Fruit fly (Drosophila melanogaster): ENCODE data around the gene Sos.

Sos gene

DNA sequence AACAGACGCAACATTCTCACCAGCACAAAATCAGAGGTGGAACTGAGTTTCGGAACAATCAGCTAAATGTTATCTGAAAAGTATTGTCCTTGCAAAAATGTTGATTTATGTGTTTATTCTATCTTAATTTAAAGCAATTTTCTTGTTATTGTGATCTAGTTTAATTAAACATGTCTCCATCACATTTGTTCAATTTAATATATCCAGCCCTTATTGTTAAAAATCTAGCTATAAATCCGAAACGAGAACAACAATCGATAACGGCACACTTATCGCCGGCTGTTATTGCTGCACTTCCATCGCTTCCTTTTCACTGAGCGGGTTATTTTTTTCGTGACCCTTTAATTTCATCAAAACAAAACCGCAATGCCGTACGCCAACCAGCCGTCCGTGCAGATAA is 19.4 kb downstream of the Sos start, which contains the start of the genes GatC, PolG2 and Polr2C (continued):
- peak in 1 of 3 experiments; percentile 39 for TF ChIP-seq lola (GFP tag; optimal IDR thresholded peaks at IDR 0.05)
- TF ChIP-seq inv (GFP tag; IDR thresholded peaks at IDR 0.05; ENCODE audit: partially characterized antibody) = peak; percentile 72
- peak; percentile 30; the same call in 1 of the 2 replicates for TF ChIP-seq seq (GFP tag; IDR thresholded peaks at IDR 0.05)
- no peak for TF ChIP-seq CG18262 (tag; optimal IDR thresholded peaks at IDR 0.05)
- peak; percentile 33 for TF ChIP-seq vfl (GFP tag; optimal IDR thresholded peaks at IDR 0.05)
- no peak for TF ChIP-seq Hmx (GFP tag; optimal IDR thresholded peaks at IDR 0.05)
- no peak for TF ChIP-seq onecut (GFP tag; IDR thresholded peaks at IDR 0.05)
- TF ChIP-seq sd (tag; optimal IDR thresholded peaks at IDR 0.05) = no peak
- TF ChIP-seq gt (GFP tag; IDR thresholded peaks at IDR 0.05) = no peak
- TF ChIP-seq NfI (GFP tag; optimal IDR thresholded peaks at IDR 0.05) = peak; percentile 60
- TF ChIP-seq Sin3A (optimal IDR thresholded peaks at IDR 0.05) = peak; percentile 77
- no peak for TF ChIP-seq CG3065 (GFP tag; optimal IDR thresholded peaks at IDR 0.05)
- no peak for TF ChIP-seq Mad (GFP tag; optimal IDR thresholded peaks at IDR 0.05)
- peak; percentile 13 for TF ChIP-seq gro (GFP tag; optimal IDR thresholded peaks at IDR 0.05)
- peak; percentile 79; the same call in 2 of the 3 replicates for TF ChIP-seq Opbp (GFP tag; IDR thresholded peaks at IDR 0.05; ENCODE audit: partially characterized antibody)
- peak; percentile 11 for TF ChIP-seq pnt (GFP tag; optimal IDR thresholded peaks at IDR 0.05)
- peak; percentile 70 for TF ChIP-seq nmo (GFP tag; optimal IDR thresholded peaks at IDR 0.05)
- TF ChIP-seq otp (GFP tag; IDR thresholded peaks at IDR 0.05) = no peak
- TF ChIP-seq CG4730 (GFP tag; IDR thresholded peaks at IDR 0.05) = no peak
- TF ChIP-seq Hr3 (GFP tag; optimal IDR thresholded peaks at IDR 0.05) = peak; percentile 52
- no peak for TF ChIP-seq sr (GFP tag; IDR thresholded peaks at IDR 0.05)
- TF ChIP-seq Fer2 (tag; optimal IDR thresholded peaks at IDR 0.05) = no peak
- no peak for TF ChIP-seq wek (GFP tag; optimal IDR thresholded peaks at IDR 0.05)
- no peak for TF ChIP-seq lov (optimal IDR thresholded peaks at IDR 0.05)
- TF ChIP-seq lov (GFP tag; IDR thresholded peaks at IDR 0.05) = no peak
- no peak for TF ChIP-seq Eip74EF (GFP tag; optimal IDR thresholded peaks at IDR 0.05)
- TF ChIP-seq CG7987 (GFP tag; optimal IDR thresholded peaks at IDR 0.05) = no peak
- TF ChIP-seq CG14050 (GFP tag; IDR thresholded peaks at IDR 0.05) = no peak
- TF ChIP-seq CG3726 (GFP tag; IDR thresholded peaks at IDR 0.05) = no peak
- peak; percentile 51 for TF ChIP-seq CG9609 (GFP tag; optimal IDR thresholded peaks at IDR 0.05)
- TF ChIP-seq abd-A (tag; optimal IDR thresholded peaks at IDR 0.05) = no peak
- TF ChIP-seq Mrtf (GFP tag; IDR thresholded peaks at IDR 0.05) = no peak
- peak; percentile 65 for TF ChIP-seq grau (tag; optimal IDR thresholded peaks at IDR 0.05)
- TF ChIP-seq NK7.1 (GFP tag; optimal IDR thresholded peaks at IDR 0.05) = no peak
- no peak for TF ChIP-seq org-1 (GFP tag; optimal IDR thresholded peaks at IDR 0.05)
- peak; percentile 2 for TF ChIP-seq tin (GFP tag; optimal IDR thresholded peaks at IDR 0.05)
- peak; percentile 50 for TF ChIP-seq CG8388 (GFP tag; optimal IDR thresholded peaks at IDR 0.05)
- TF ChIP-seq ftz-f1 (GFP tag; optimal IDR thresholded peaks at IDR 0.05) = no peak
- TF ChIP-seq cwo (GFP tag; optimal IDR thresholded peaks at IDR 0.05) = no peak
- peak; percentile 45 for TF ChIP-seq CG8924 (tag; optimal IDR thresholded peaks at IDR 0.05)
- TF ChIP-seq Atf6 (GFP tag; IDR thresholded peaks at IDR 0.05) = no peak
- no peak for TF ChIP-seq CG2678 (tag; optimal IDR thresholded peaks at IDR 0.05)
- TF ChIP-seq HHEX (GFP tag; optimal IDR thresholded peaks at IDR 0.05) = no peak
- no peak for TF ChIP-seq Jarid2 (GFP tag; optimal IDR thresholded peaks at IDR 0.05)
- no peak for TF ChIP-seq CG11723 (GFP tag; optimal IDR thresholded peaks at IDR 0.05)
- TF ChIP-seq CG10462 (GFP tag; optimal IDR thresholded peaks at IDR 0.05) = peak; percentile 16
- peak; percentile 94 for TF ChIP-seq CG34224 (GFP tag; IDR thresholded peaks at IDR 0.05; ENCODE audit: partially characterized antibody)
- no peak for TF ChIP-seq CG7839 (tag; optimal IDR thresholded peaks at IDR 0.05)
- peak; percentile 62; the same call in 2 of the 3 replicates for TF ChIP-seq Doc3 (GFP tag; IDR thresholded peaks at IDR 0.05; ENCODE audit: partially characterized antibody)
- TF ChIP-seq amos (GFP tag; IDR thresholded peaks at IDR 0.05; ENCODE audit: partially characterized antibody) = peak; percentile 79; the same call in 1 of the 2 replicates
- no peak for TF ChIP-seq CG6272 (GFP tag; IDR thresholded peaks at IDR 0.05)
